Fruit fly (Drosophila melanogaster) whole organism: ENCODE results near the gene CG6244.

Experiments used
- CG8478 ChIP-seq: fragments of >200 bp; optimal IDR thresholded peaks from 2 replicates; lab custom pipeline; 2018; ENCODE audit warnings: inconsistent platforms
- Dll ChIP-seq: fragments of >200 bp; optimal IDR thresholded peaks from 2 replicates; lab custom pipeline; 2017
- EcR ChIP-seq, 2 experiments: fragments of >200 bp; optimal IDR thresholded peaks; 2 replicates each; lab custom pipeline; 2017; ENCODE audit warnings: missing biosample characterization in 2 of 2, missing genetic modification characterization in 2 of 2, missing genetic modification reagents in 2 of 2
- pan ChIP-seq: fragments of >200 bp; optimal IDR thresholded peaks from 2 replicates; lab custom pipeline; 2017
- psq ChIP-seq: fragments of >200 bp; optimal IDR thresholded peaks from 2 replicates; lab custom pipeline; 2017
- usp ChIP-seq: fragments of >200 bp; optimal IDR thresholded peaks from 2 replicates; lab custom pipeline; 2017; ENCODE audit warnings: missing biosample characterization, missing genetic modification characterization, mixed read lengths

- no peak for TF ChIP-seq CG8478 (lab: Kevin White, UChicago)
- no peak for TF ChIP-seq pan
- no peak for TF ChIP-seq psq (lab: Kevin White, UChicago)
- no peak for TF ChIP-seq usp
- no peak for TF ChIP-seq Dll (lab: Kevin White, UChicago)
- TF ChIP-seq EcR (GFP tag; optimal IDR thresholded peaks at IDR 0.05; lab: Kevin White, UChicago), result no peak
Observed at dm6 chr3L:15808667-15809066, 545 bp downstream of the CG6244 start.
